Fruit fly (Drosophila melanogaster): ENCODE results near the gene Las.

Las gene

dm6 chr3L:20474789-20475208 lies 42.6 kb upstream of the Las start (continued):
- TF ChIP-seq Lhr (GFP tag; optimal IDR thresholded peaks at IDR 0.05) (peak; percentile 38), CG15601 (tag; optimal IDR thresholded peaks at IDR 0.05) (peak; percentile 72), CG10565 (GFP tag; optimal IDR thresholded peaks at IDR 0.05) (no peak), mam (GFP tag; optimal IDR thresholded peaks at IDR 0.05) (peak; percentile 95), wek (GFP tag; optimal IDR thresholded peaks at IDR 0.05) (peak; percentile 69), CG33213 (GFP tag; optimal IDR thresholded peaks at IDR 0.05) (peak; percentile 82), CG4854 (GFP tag; optimal IDR thresholded peaks at IDR 0.05) (peak; percentile 80), ac (GFP tag; optimal IDR thresholded peaks at IDR 0.05) (peak; percentile 70), CG10147 (GFP tag; optimal IDR thresholded peaks at IDR 0.05) (peak; percentile 77), ems (GFP tag; optimal IDR thresholded peaks at IDR 0.05) (peak; percentile 74), fd96Cb (tag; optimal IDR thresholded peaks at IDR 0.05) (peak; percentile 82), Kr (GFP tag; optimal IDR thresholded peaks at IDR 0.05) (no peak), CG32532 (GFP tag; IDR thresholded peaks at IDR 0.05) (no peak), CG30431 (GFP tag; optimal IDR thresholded peaks at IDR 0.05) (peak; percentile 71), sna (GFP tag; IDR thresholded peaks at IDR 0.05; ENCODE audit: partially characterized antibody) (no peak), Mrtf (GFP tag; IDR thresholded peaks at IDR 0.05) (no peak), CG30403 (GFP tag; optimal IDR thresholded peaks at IDR 0.05) (peak; percentile 92), Stat92E (GFP tag; optimal IDR thresholded peaks at IDR 0.05) (no peak), ftz-f1 (GFP tag; optimal IDR thresholded peaks at IDR 0.05) (peak; percentile 49), tin (GFP tag; optimal IDR thresholded peaks at IDR 0.05) (peak; percentile 95), CG13624 (GFP tag; optimal IDR thresholded peaks at IDR 0.05) (peak; percentile 90), CG17359 (tag; optimal IDR thresholded peaks at IDR 0.05) (peak; percentile 85), crp (GFP tag; optimal IDR thresholded peaks at IDR 0.05) (peak; percentile 46 to 93), CG6791 (GFP tag; IDR thresholded peaks at IDR 0.05; ENCODE audit: partially characterized antibody) (no peak), CG1024 (GFP tag; IDR thresholded peaks at IDR 0.05) (no peak), CG10267 (tag; optimal IDR thresholded peaks at IDR 0.05) (peak; percentile 82), CG3407 (GFP tag; optimal IDR thresholded peaks at IDR 0.05) (peak; percentile 68), crol (GFP tag; IDR thresholded peaks at IDR 0.05) (no peak), gsb-n (tag; optimal IDR thresholded peaks at IDR 0.05) (peak; percentile 83), CG5953 (GFP tag; IDR thresholded peaks at IDR 0.05) (no peak), Nf-YA (GFP tag; IDR thresholded peaks at IDR 0.05) (no peak), da (GFP tag; optimal IDR thresholded peaks at IDR 0.05) (peak; percentile 71), pfk (GFP tag; optimal IDR thresholded peaks at IDR 0.05) (peak; percentile 60), esg (GFP tag; conservative IDR thresholded peaks at IDR 0.05) (no peak), CG1603 (tag; optimal IDR thresholded peaks at IDR 0.05) (peak; percentile 85), Sox102F (GFP tag; optimal IDR thresholded peaks at IDR 0.05) (peak; percentile 83), gsb (GFP tag; IDR thresholded peaks at IDR 0.05) (no peak), bigmax (GFP tag; optimal IDR thresholded peaks at IDR 0.05) (no peak), CG4404 (GFP tag; IDR thresholded peaks at IDR 0.05) (no peak), CG1792 (GFP tag; optimal IDR thresholded peaks at IDR 0.05) (peak; percentile 75), CG10543 (GFP tag; optimal IDR thresholded peaks at IDR 0.05) (peak; percentile 94), sr (GFP tag; IDR thresholded peaks at IDR 0.05) (no peak), Deaf1 (tag; optimal IDR thresholded peaks at IDR 0.05) (peak; percentile 62), fd3F (GFP tag; optimal IDR thresholded peaks at IDR 0.05) (peak; percentile 78), CG7839 (tag; optimal IDR thresholded peaks at IDR 0.05) (peak; percentile 85), Nf-YB (GFP tag; optimal IDR thresholded peaks at IDR 0.05) (peak; percentile 63), Sox100B (GFP tag; optimal IDR thresholded peaks at IDR 0.05) (peak; percentile 75), stwl (tag; optimal IDR thresholded peaks at IDR 0.05) (peak; percentile 72), bcd (GFP tag; optimal IDR thresholded peaks at IDR 0.05) (peak; percentile 89), wor (GFP tag; IDR thresholded peaks at IDR 0.05) (no peak)

All from whole organism, embryonic.